Fruit fly (Drosophila melanogaster): ENCODE results near the gene ath.

dm6 chr2L:10210631-10211557 is at the start of gene ath, which contains the start of gene CG5727:
- TF ChIP-seq CTCF (optimal IDR thresholded peaks at IDR 0.05): no peak
- no peak for TF ChIP-seq CG8478 (optimal IDR thresholded peaks at IDR 0.05)
